Worm (Caenorhabditis elegans) whole organism, midembryonic: ENCODE measurements around the gene sdhd-1.
A peak's percentile ranks its signal among the peaks of the same experiment; 100 is the strongest.

Experiments used
- T22C8.4 ChIP-seq: fragments of 200-800 bp; sonication (Bioruptor generic); IDR thresholded peaks from 2 replicates; pipeline ENCODE4 v1.3.6; 2022; ENCODE audit warnings: missing genetic modification characterization, missing compliant biosample characterization
- cog-1 ChIP-seq: sonication (generic microtip); optimal IDR thresholded peaks from 2 replicates; lab custom pipeline; 2016; ENCODE audit warnings: missing genetic modification characterization, missing compliant biosample characterization
- flt-1 ChIP-seq: fragments of 200-800 bp; sonication (Bioruptor generic); IDR thresholded peaks from 2 replicates; pipeline ENCODE4 v1.3.6; 2022; ENCODE audit warnings: missing genetic modification characterization, missing compliant biosample characterization
- klf-2 ChIP-seq: fragments of 200-800 bp; sonication (Bioruptor generic); conservative IDR thresholded peaks from 2 replicates; pipeline ENCODE4 v1.3.6; 2022; ENCODE audit warnings: missing genetic modification reagents, missing genetic modification characterization, missing compliant biosample characterization
- med-1 ChIP-seq: sonication (generic microtip); optimal IDR thresholded peaks from 2 replicates; lab custom pipeline; 2017; ENCODE audit warnings: missing genetic modification characterization, mild to moderate bottlenecking, missing compliant biosample characterization, antibody characterized with exemption, missing genetic modification reagents; ENCODE audit not compliant: insufficient read depth
- ref-1 ChIP-seq: fragments of 200-800 bp; sonication (Bioruptor generic); conservative IDR thresholded peaks from 2 replicates; pipeline ENCODE4 v1.3.6; 2022; ENCODE audit warnings: missing genetic modification reagents, missing genetic modification characterization, missing compliant biosample characterization
- tab-1 ChIP-seq: fragments of 200-800 bp; sonication (Bioruptor generic); IDR thresholded peaks from 2 replicates; pipeline ENCODE4 v1.3.6; 2022; ENCODE audit warnings: missing genetic modification characterization, missing compliant biosample characterization
- ztf-23 ChIP-seq: fragments of 200-800 bp; sonication (Bioruptor generic); IDR thresholded peaks from 2 replicates; pipeline ENCODE4 v1.3.6; 2022; ENCODE audit warnings: missing genetic modification reagents, missing genetic modification characterization, missing compliant biosample characterization
- ztf-29 ChIP-seq: fragments of 200-800 bp; sonication (Bioruptor generic); IDR thresholded peaks from 2 replicates; pipeline ENCODE4 v1.3.6; 2022; ENCODE audit warnings: missing genetic modification reagents, missing genetic modification characterization, missing compliant biosample characterization

sdhd-1 gene

DNA sequence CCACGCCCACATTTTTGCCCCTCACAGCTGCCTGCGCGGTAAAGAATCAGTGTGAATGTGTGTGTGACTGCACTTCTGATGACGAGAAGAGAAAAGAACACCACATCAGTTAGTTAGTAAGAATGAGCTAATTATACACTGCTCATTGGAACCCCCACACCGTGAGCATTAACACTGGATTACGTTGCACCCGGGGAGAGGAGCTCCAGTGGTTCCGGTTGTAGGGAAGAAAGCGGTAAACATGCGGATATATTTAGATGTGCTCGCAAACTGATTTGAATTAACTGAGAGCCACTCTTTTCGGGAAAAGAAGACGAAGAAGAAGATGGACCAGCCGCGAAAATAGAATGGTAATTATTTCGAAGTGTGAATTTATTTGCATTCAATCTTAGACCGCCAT lies 37.1 kb upstream of the sdhd-1 start:
- TF ChIP-seq T22C8.4: no peak
- TF ChIP-seq klf-2 (GFP tag; lab: Robert Waterston, UW): no peak
- no peak for TF ChIP-seq ztf-29 (GFP tag; lab: Robert Waterston, UW)
- TF ChIP-seq ref-1 (GFP tag; lab: Robert Waterston, UW): no peak
- no peak for TF ChIP-seq tab-1 (GFP tag; lab: Robert Waterston, UW)
- no peak for TF ChIP-seq cog-1 (tag; lab: Kevin White, UChicago)
- no peak for TF ChIP-seq med-1 (GFP tag; lab: Kevin White, UChicago)
- TF ChIP-seq ztf-23 (GFP tag; lab: Robert Waterston, UW): no peak
- no peak for TF ChIP-seq flt-1

- TF ChIP-seq klf-2 (GFP tag; lab: Robert Waterston, UW) (no peak), ztf-23 (GFP tag; lab: Robert Waterston, UW) (no peak), ztf-29 (GFP tag; lab: Robert Waterston, UW) (no peak), ref-1 (GFP tag; lab: Robert Waterston, UW) (no peak), tab-1 (GFP tag; lab: Robert Waterston, UW) (no peak), T22C8.4 (no peak), flt-1 (no peak), med-1 (GFP tag; lab: Kevin White, UChicago) (no peak), cog-1 (tag; lab: Kevin White, UChicago) (no peak)
Observed at ce11 chrII:11076550-11076949, 26.8 kb upstream of the sdhd-1 start.

- TF ChIP-seq ztf-29 (GFP tag; lab: Robert Waterston, UW) (no peak), klf-2 (GFP tag; lab: Robert Waterston, UW) (no peak), ref-1 (GFP tag; lab: Robert Waterston, UW) (no peak), cog-1 (tag; lab: Kevin White, UChicago) (no peak), T22C8.4 (no peak), ztf-23 (GFP tag; lab: Robert Waterston, UW) (no peak), flt-1 (no peak), med-1 (GFP tag; lab: Kevin White, UChicago) (no peak)
Observed at ce11 chrII:11072565-11072964, 22.9 kb upstream of the sdhd-1 start.

- TF ChIP-seq ztf-23 (GFP tag; lab: Robert Waterston, UW) (no peak), klf-2 (GFP tag; lab: Robert Waterston, UW) (no peak), flt-1 (no peak), ref-1 (GFP tag; lab: Robert Waterston, UW) (no peak), med-1 (GFP tag; lab: Kevin White, UChicago) (no peak), ztf-29 (GFP tag; lab: Robert Waterston, UW) (no peak), tab-1 (GFP tag; lab: Robert Waterston, UW) (no peak), T22C8.4 (no peak), cog-1 (tag; lab: Kevin White, UChicago) (no peak)
Observed at ce11 chrII:11064191-11064695, 14.5 kb upstream of the sdhd-1 start.

- TF ChIP-seq T22C8.4 (no peak), flt-1 (no peak), ztf-23 (GFP tag; lab: Robert Waterston, UW) (no peak), ref-1 (GFP tag; lab: Robert Waterston, UW) (no peak), klf-2 (GFP tag; lab: Robert Waterston, UW) (no peak), tab-1 (GFP tag; lab: Robert Waterston, UW) (no peak), ztf-29 (GFP tag; lab: Robert Waterston, UW) (no peak), med-1 (GFP tag; lab: Kevin White, UChicago) (no peak), cog-1 (tag; lab: Kevin White, UChicago) (no peak)
Observed at ce11 chrII:11057256-11057655, 7.5 kb upstream of the sdhd-1 start.

ce11 chrII:11055223-11055622 lies 5.5 kb upstream of the sdhd-1 start, which contains the start of gene F45E10.2:
F45E10.2 (minus strand) TSS chrII:11055323.
- TF ChIP-seq T22C8.4 (0 out of 2 replicates have a peak, but pooled peaks have one; percentile 13), ref-1 (GFP tag; lab: Robert Waterston, UW) (no peak)

DNA sequence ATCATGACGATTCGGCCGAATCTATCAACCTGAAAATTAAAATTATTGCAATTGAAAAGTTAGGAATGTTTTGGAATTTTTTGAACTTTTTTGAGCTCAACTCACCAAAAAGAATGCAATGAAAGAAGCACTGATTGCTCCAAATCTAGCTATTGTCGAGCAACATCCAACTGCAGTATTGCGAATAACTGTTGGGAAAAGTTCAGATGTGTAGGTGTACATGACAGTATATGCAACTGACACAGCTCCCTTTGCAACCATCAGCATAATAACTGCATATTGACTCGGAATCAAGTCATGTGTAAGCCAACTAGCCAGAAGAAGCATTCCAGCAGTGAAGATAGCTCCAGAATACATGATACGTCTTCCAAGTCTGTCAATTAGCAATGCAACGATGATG lies 2.8 kb upstream of the sdhd-1 start:
- TF ChIP-seq flt-1: no peak
- TF ChIP-seq med-1 (GFP tag; lab: Kevin White, UChicago): no peak
- TF ChIP-seq ref-1 (GFP tag; lab: Robert Waterston, UW): no peak
- no peak for TF ChIP-seq ztf-29 (GFP tag; lab: Robert Waterston, UW)
- no peak for TF ChIP-seq T22C8.4
- TF ChIP-seq klf-2 (GFP tag; lab: Robert Waterston, UW): no peak

DNA sequence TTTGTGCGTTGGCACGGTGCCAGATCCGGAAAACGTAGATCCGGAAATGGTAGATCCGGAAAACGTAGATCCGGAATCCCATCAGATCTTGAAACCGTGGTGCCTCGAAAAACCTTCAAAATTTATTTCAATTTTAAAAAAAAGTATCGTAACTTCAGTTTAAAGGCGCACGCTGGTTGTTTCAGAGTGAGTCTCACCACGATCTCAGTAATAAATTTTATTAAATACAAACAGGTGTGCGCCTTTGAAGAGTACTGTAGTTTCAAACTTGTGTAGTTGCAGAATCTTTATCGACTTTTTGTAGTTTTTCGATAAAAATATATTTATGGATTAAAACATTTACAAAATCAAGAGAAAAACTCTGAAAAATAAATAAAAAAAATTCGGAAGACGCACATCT lies 965 bp upstream of the sdhd-1 start:
- no peak for TF ChIP-seq flt-1
- TF ChIP-seq cog-1 (tag; lab: Kevin White, UChicago): no peak
- no peak for TF ChIP-seq ref-1 (GFP tag; lab: Robert Waterston, UW)
- no peak for TF ChIP-seq tab-1 (GFP tag; lab: Robert Waterston, UW)
- TF ChIP-seq klf-2 (GFP tag; lab: Robert Waterston, UW): no peak
- no peak for TF ChIP-seq med-1 (GFP tag; lab: Kevin White, UChicago)
- no peak for TF ChIP-seq ztf-23 (GFP tag; lab: Robert Waterston, UW)
- no peak for TF ChIP-seq T22C8.4
- no peak for TF ChIP-seq ztf-29 (GFP tag; lab: Robert Waterston, UW)

ce11 chrII:11048930-11049329 lies 783 bp downstream of the sdhd-1 start, which contains the start of gene F33A8.4:
F33A8.4 (minus strand) TSS chrII:11049030.
- TF ChIP-seq ref-1 (GFP tag; lab: Robert Waterston, UW) (no peak), klf-2 (GFP tag; lab: Robert Waterston, UW) (no peak)

DNA sequence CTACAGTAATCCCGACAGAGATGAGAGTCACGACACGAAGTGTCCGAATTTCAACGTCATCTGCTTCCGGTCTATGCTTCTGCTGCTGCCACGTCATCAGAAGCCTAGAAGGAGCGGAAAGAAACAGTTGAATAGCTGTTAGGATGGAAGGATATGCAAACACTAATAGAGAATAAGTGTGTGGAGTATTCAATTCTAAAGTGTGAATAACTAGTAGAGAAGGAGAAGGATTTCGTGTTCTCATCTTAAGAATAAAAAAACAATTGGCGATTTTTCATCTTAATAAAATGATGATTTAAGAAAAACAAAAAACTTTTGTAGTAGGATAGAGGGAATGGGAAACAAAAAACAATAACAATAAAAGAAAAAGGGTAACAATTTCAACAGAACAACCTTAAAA lies 3.8 kb downstream of the sdhd-1 start, which contains the start of gene col-83:
Gene col-83 (minus strand): TSS at position 101 of the 400 bp plus-strand sequence.
- no peak for TF ChIP-seq med-1 (GFP tag; lab: Kevin White, UChicago)
- no peak for TF ChIP-seq ref-1 (GFP tag; lab: Robert Waterston, UW)
- TF ChIP-seq tab-1 (GFP tag; lab: Robert Waterston, UW): no peak
- no peak for TF ChIP-seq klf-2 (GFP tag; lab: Robert Waterston, UW)
- no peak for TF ChIP-seq T22C8.4
- TF ChIP-seq flt-1: no peak
- TF ChIP-seq cog-1 (tag; lab: Kevin White, UChicago): no peak
- no peak for TF ChIP-seq ztf-23 (GFP tag; lab: Robert Waterston, UW)
- TF ChIP-seq ztf-29 (GFP tag; lab: Robert Waterston, UW): no peak
